Worm (Caenorhabditis elegans): ENCODE measurements around the gene ttr-17.

- no peak for TF ChIP-seq Y22D7AL.16 (tag; optimal IDR thresholded peaks at IDR 0.05)
- no peak for TF ChIP-seq ama-1 (optimal IDR thresholded peaks at IDR 0.05)
- no peak for TF ChIP-seq pha-4 (tag; optimal IDR thresholded peaks at IDR 0.05)
- TF ChIP-seq ceh-48 (tag; optimal IDR thresholded peaks at IDR 0.05), result no peak
- TF ChIP-seq pha-2 (tag; optimal IDR thresholded peaks at IDR 0.05), result no peak
- no peak for TF ChIP-seq nhr-11 (tag; optimal IDR thresholded peaks at IDR 0.05)
- TF ChIP-seq eyg-1 (tag; optimal IDR thresholded peaks at IDR 0.05), result no peak
- TF ChIP-seq dve-1 (tag; optimal IDR thresholded peaks at IDR 0.05), result no peak
- no peak for TF ChIP-seq lin-11 (tag; optimal IDR thresholded peaks at IDR 0.05)
- no peak for TF ChIP-seq ets-4 (tag; optimal IDR thresholded peaks at IDR 0.05)
- TF ChIP-seq nfya-1 (tag; optimal IDR thresholded peaks at IDR 0.05), result no peak
Measured at ce11 chrIV:11109771-11110170, 42.9 kb upstream of the ttr-17 start, which contains the start of gene pigk-1.

Measured in whole organism, late embryonic.